Worm (Caenorhabditis elegans): ENCODE data around the gene C49C8.2.
A peak's percentile ranks its signal among the peaks of the same experiment; 100 is the strongest.

Gene C49C8.2

DNA sequence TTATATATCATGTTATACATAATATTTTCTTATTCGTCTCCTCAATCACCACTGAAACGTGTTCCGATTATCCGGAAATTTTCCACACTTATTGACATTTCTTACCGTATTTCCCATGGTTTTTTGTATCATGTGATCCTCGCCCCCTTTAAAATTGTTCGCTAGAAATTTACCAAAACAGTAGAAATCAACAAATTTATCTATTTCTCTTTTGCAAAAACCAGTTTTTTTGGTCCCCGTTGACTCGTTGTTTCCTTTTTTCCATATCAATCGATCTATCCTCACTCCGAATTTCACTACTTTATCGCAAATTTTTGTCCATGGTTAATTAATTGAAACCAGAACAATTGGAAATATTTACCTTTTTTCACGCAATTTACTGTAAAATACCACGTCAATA lies 25.2 kb upstream of the C49C8.2 start:
- TF ChIP-seq nfya-1 (tag; optimal IDR thresholded peaks at IDR 0.05; ENCODE audit: insufficient read depth): no peak
- no peak for TF ChIP-seq elt-2 (tag; optimal IDR thresholded peaks at IDR 0.05)
- no peak for TF ChIP-seq nhr-43 (tag; optimal IDR thresholded peaks at IDR 0.05; ENCODE audit: poor library complexity, severe bottlenecking)
- TF ChIP-seq elt-1 (tag; optimal IDR thresholded peaks at IDR 0.05): no peak

DNA sequence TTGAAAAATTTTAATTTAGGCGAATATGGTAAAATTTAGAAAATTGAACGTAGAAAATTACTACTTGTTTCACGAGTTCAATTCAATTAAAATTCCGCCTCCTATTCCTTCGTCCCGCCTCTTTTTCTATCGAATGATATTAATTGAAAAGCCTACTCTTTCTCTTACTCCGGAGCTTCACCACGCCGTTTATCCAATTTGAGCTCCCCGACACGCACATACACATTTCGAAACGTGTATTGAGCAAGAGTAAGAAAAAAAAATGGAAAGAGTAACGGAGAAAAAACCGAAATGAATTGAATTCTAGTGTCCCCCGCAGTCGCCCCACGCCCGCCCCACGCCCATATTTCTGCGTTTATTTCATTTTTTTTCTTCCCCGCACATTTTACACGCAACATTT lies 24.6 kb upstream of the C49C8.2 start:
- TF ChIP-seq nfya-1 (tag; optimal IDR thresholded peaks at IDR 0.05; ENCODE audit: insufficient read depth) (peak; percentile 9), sea-2 (GFP tag; optimal IDR thresholded peaks at IDR 0.05) (no peak), ceh-16 (tag; optimal IDR thresholded peaks at IDR 0.05) (no peak), nhr-28 (tag; optimal IDR thresholded peaks at IDR 0.05) (no peak), ceh-82 (tag; optimal IDR thresholded peaks at IDR 0.05) (no peak)

DNA sequence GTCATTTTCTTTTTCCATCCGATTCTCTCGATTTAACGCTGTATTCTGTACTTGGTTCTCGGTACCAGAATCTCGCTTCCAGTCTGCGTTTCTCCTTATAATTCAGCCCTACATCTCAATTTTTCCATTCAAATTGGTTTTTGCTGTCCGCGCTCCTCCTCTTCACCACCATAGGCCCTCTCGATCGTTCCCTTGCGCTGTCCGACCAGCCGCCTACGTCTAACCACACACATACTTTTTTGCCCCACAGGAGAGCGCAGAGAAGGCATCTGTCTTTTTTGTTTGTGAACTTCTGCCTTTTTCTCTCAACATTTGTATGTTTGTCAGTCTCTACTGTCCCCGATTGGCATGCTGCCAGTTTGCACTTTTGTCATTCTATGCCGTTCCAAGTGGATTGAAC lies 23.6 kb upstream of the C49C8.2 start, which contains the start of gene F42A9.11:
TSS of gene F42A9.11 (plus strand) at position 310 of the 400 bp plus-strand sequence.
- TF ChIP-seq ceh-82 (tag; optimal IDR thresholded peaks at IDR 0.05) (no peak), ceh-28 (tag; optimal IDR thresholded peaks at IDR 0.05) (peak; percentile 26), daf-12 (tag; optimal IDR thresholded peaks at IDR 0.05) (no peak), pqm-1 (tag; optimal IDR thresholded peaks at IDR 0.05) (no peak), pha-4 (tag; optimal IDR thresholded peaks at IDR 0.05) (peak; percentile 77), jun-1 (tag; optimal IDR thresholded peaks at IDR 0.05) (no peak), ceh-9 (tag; optimal IDR thresholded peaks at IDR 0.05) (no peak), lin-15B (tag; optimal IDR thresholded peaks at IDR 0.05) (peak; percentile 7), nfya-1 (tag; optimal IDR thresholded peaks at IDR 0.05; ENCODE audit: insufficient read depth) (peak; percentile 61), lsy-12 (tag; optimal IDR thresholded peaks at IDR 0.05) (no peak), ztf-11 (tag; optimal IDR thresholded peaks at IDR 0.05) (no peak), elt-3 (tag; optimal IDR thresholded peaks at IDR 0.05) (no peak), egl-5 (tag; optimal IDR thresholded peaks at IDR 0.05) (peak; percentile 15), nhr-25 (tag; optimal IDR thresholded peaks at IDR 0.05) (peak; percentile 30), snpc-4 (tag; optimal IDR thresholded peaks at IDR 0.05) (peak; percentile 17), aly-2 (tag; optimal IDR thresholded peaks at IDR 0.05) (no peak), elt-2 (tag; optimal IDR thresholded peaks at IDR 0.05) (no peak), nhr-43 (tag; optimal IDR thresholded peaks at IDR 0.05; ENCODE audit: poor library complexity, severe bottlenecking) (peak; percentile 28), elt-1 (tag; optimal IDR thresholded peaks at IDR 0.05) (no peak), nhr-76 (tag; optimal IDR thresholded peaks at IDR 0.05) (no peak), mdl-1 (tag; optimal IDR thresholded peaks at IDR 0.05) (no peak), lin-39 (tag; optimal IDR thresholded peaks at IDR 0.05) (no peak), hmg-11 (tag; optimal IDR thresholded peaks at IDR 0.05) (peak; percentile 45), nhr-11 (tag; optimal IDR thresholded peaks at IDR 0.05) (no peak)

DNA sequence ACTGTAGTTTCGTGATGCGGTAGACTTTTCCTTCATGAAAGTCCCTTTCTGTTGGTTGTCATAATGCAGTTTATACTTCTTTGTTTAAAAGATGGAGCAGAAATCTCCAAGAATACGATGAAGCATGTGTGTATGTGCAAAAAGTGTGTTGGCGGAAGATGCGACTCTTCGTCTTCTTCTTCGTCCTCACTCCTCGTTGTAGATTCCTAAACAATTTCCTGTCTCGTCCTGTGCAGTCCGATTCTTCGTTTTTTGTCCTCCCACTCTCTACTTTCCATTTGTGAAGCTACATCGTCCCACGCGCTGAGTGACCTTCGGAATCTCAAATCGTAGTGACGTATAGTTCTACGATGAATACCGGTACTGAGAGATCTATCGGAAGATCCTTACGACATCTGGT lies 22.6 kb upstream of the C49C8.2 start:
- TF ChIP-seq ZK546.5 (tag; optimal IDR thresholded peaks at IDR 0.05) (no peak), fkh-10 (GFP tag; optimal IDR thresholded peaks at IDR 0.05) (peak; percentile 46), elt-1 (tag; optimal IDR thresholded peaks at IDR 0.05) (no peak), nhr-11 (tag; optimal IDR thresholded peaks at IDR 0.05) (no peak), sea-2 (GFP tag; optimal IDR thresholded peaks at IDR 0.05) (no peak), nhr-25 (tag; optimal IDR thresholded peaks at IDR 0.05) (peak; percentile 49)

DNA sequence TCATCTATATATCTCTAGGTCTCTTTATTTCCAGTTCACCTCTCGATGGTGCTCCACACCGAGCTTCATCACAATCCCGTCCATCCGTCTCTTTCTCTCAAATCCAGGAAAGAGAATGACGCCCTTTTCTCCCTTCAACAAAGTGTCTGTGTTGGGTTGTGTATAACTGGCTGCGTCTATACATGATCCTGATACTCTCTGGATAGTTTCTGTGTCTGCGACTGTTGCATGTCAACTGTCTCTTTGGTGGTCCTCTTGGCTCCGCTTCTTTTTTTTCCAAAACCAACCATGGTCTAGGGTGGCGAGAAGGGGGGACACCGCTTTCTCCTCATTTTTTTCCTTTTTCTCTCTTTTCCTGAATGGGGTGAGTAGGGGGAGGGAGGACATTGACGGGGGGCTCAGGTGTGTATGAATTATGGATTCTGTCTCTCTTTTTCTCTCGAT lies 21.3 kb upstream of the C49C8.2 start:
- TF ChIP-seq nhr-12 (tag; optimal IDR thresholded peaks at IDR 0.05) (no peak), nhr-23 (tag; optimal IDR thresholded peaks at IDR 0.05) (no peak), ceh-82 (tag; optimal IDR thresholded peaks at IDR 0.05) (no peak), lin-39 (tag; optimal IDR thresholded peaks at IDR 0.05) (peak; percentile 54), ZK546.5 (tag; optimal IDR thresholded peaks at IDR 0.05) (no peak), fos-1 (tag; optimal IDR thresholded peaks at IDR 0.05) (no peak), ztf-4 (tag; optimal IDR thresholded peaks at IDR 0.05) (no peak), elt-2 (tag; optimal IDR thresholded peaks at IDR 0.05) (no peak), lin-15B (tag; optimal IDR thresholded peaks at IDR 0.05) (peak; percentile 25), hmg-11 (tag; optimal IDR thresholded peaks at IDR 0.05) (peak; percentile 86), fkh-10 (GFP tag; optimal IDR thresholded peaks at IDR 0.05) (peak; percentile 34), nhr-77 (tag; optimal IDR thresholded peaks at IDR 0.05) (no peak), lsy-12 (tag; optimal IDR thresholded peaks at IDR 0.05) (no peak), elt-3 (tag; optimal IDR thresholded peaks at IDR 0.05) (no peak), elt-1 (tag; optimal IDR thresholded peaks at IDR 0.05) (no peak), nfya-1 (tag; optimal IDR thresholded peaks at IDR 0.05; ENCODE audit: insufficient read depth) (peak; percentile 75), pqm-1 (tag; optimal IDR thresholded peaks at IDR 0.05) (no peak), unc-62 (GFP tag; optimal IDR thresholded peaks at IDR 0.05) (no peak)

Data from whole organism, L3 larva.